Fruit fly (Drosophila melanogaster) whole organism, prepupa: ENCODE results near the gene mask.

Experiments used
- CG3032 ChIP-seq: fragments of 200-800 bp; optimal IDR thresholded peaks from 2 replicates; lab custom pipeline; 2019; ENCODE audit warnings: missing biosample characterization, mild to moderate bottlenecking, missing genetic modification characterization, moderate library complexity
- CG32006 ChIP-seq: fragments of 200-800 bp; sonication (Bioruptor generic); optimal IDR thresholded peaks from 3 replicates; lab custom pipeline; 2017; ENCODE audit warnings: missing biosample characterization, mild to moderate bottlenecking, missing genetic modification characterization
- CG34406 ChIP-seq: fragments of 200-800 bp; sonication (Bioruptor generic); optimal IDR thresholded peaks from 3 replicates; lab custom pipeline; 2016; ENCODE audit warnings: missing biosample characterization, missing genetic modification characterization
- CG4318 ChIP-seq: fragments of 200-800 bp; sonication (Bioruptor generic); optimal IDR thresholded peaks from 3 replicates; lab custom pipeline; 2017; ENCODE audit warnings: missing biosample characterization, mild to moderate bottlenecking, missing genetic modification characterization
- Eip78C ChIP-seq: fragments of 200-800 bp; sonication (Bioruptor generic); peaks from one replicate; lab custom pipeline; 2016; ENCODE audit warnings: missing biosample characterization, missing genetic modification characterization
- Sox102F ChIP-seq: fragments of 200-800 bp; sonication (Bioruptor generic); optimal IDR thresholded peaks from 2 replicates; lab custom pipeline; 2016; ENCODE audit warnings: missing biosample characterization, mild to moderate bottlenecking, missing genetic modification characterization
- acj6 ChIP-seq: fragments of 200-800 bp; sonication (Bioruptor generic); optimal IDR thresholded peaks from 3 replicates; lab custom pipeline; 2016; ENCODE audit warnings: missing biosample characterization, missing genetic modification characterization

- TF ChIP-seq Eip78C: peak; percentile 90
- peak; percentile 52 for TF ChIP-seq CG4318 (GFP tag; lab: Kevin White, UChicago)
- TF ChIP-seq CG34406: peak; percentile 75
- TF ChIP-seq acj6 (GFP tag; lab: Kevin White, UChicago): peak; percentile 55
- TF ChIP-seq CG32006: peak; percentile 74
- peak; percentile 76 for TF ChIP-seq Sox102F (GFP tag; lab: Kevin White, UChicago)
- TF ChIP-seq CG3032 (tag; lab: Kevin White, UChicago): peak; percentile 60
These were observed 46.0 kb downstream of the mask start, which contains the start of gene Orct for dm6 chr3R:24276104-24277008.
